Worm (Caenorhabditis elegans): ENCODE measurements around the gene F48F7.5.

- no peak for TF ChIP-seq C34F6.9 (tag; optimal IDR thresholded peaks at IDR 0.05)
- TF ChIP-seq nhr-237 (tag; optimal IDR thresholded peaks at IDR 0.05): no peak
- no peak for TF ChIP-seq zag-1 (tag; optimal IDR thresholded peaks at IDR 0.05)
- TF ChIP-seq snpc-4 (tag; optimal IDR thresholded peaks at IDR 0.05): no peak
- no peak for TF ChIP-seq lsy-2 (tag; optimal IDR thresholded peaks at IDR 0.05)
- TF ChIP-seq nhr-6 (tag; optimal IDR thresholded peaks at IDR 0.05): no peak
- no peak for TF ChIP-seq skn-1 (tag; optimal IDR thresholded peaks at IDR 0.05)
- no peak for TF ChIP-seq alr-1 (tag; optimal IDR thresholded peaks at IDR 0.05)
- no peak for TF ChIP-seq nhr-25 (tag; optimal IDR thresholded peaks at IDR 0.05)
These were observed 15.6 kb upstream of the F48F7.5 start, which contains the start of gene syx-2 for ce11 chrX:13959849-13960248.

Measured in whole organism, L2 larva.